Worm (Caenorhabditis elegans): ENCODE measurements around the gene K09C8.7.

DNA sequence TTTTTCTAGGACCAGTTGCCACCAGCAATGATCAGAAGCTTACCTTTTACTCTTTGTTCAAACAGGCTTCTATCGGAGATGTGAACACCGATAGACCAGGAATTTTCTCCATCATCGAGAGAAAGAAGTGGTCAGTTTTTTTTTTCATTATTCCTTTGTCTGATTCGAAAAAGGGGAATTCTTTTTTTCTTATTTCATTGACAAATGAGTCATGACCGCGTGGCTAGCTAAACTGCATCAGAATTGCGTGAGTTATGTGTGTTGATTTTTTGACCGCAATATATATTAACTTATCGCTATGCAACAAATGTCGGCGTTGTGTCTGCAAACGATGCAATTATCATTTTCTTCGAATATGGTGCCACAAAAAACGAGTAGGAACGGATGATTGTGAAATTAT, 47.8 kb downstream of the K09C8.7 start:
- no peak for TF ChIP-seq mml-1 (tag; optimal IDR thresholded peaks at IDR 0.05)
- no peak for TF ChIP-seq egl-27 (tag; optimal IDR thresholded peaks at IDR 0.05)
- no peak for TF ChIP-seq ceh-16 (tag; optimal IDR thresholded peaks at IDR 0.05)
- TF ChIP-seq pha-4 (tag; optimal IDR thresholded peaks at IDR 0.05) = no peak
- TF ChIP-seq egl-5 (tag; optimal IDR thresholded peaks at IDR 0.05) = no peak

Measured in whole organism, L3 larva.